Worm (Caenorhabditis elegans): ENCODE results near the gene inos-1.

DNA sequence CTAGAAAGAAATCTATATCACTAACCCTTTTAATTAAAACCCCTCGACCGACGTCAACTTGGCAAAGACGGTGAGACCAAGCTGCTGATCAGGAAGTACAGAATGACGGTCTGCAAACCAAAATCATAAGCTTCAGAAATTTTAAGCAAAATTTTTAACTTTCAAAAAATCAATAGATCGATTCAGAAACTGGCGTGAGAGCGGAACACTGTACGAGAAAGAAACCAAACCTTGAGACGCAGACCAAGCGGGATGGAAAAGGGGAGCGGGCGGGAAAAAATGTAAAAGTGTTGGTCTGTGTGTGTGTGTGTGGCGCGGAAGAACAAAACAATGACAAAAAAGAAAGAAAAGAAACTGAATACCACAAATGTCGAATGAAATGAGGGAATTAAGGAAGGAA lies 48.4 kb upstream of the inos-1 start, which contains the start of the genes F44E5.17 and gpb-1:
- no peak for TF ChIP-seq daf-12 (tag; optimal IDR thresholded peaks at IDR 0.05)
- no peak for TF ChIP-seq nhr-237 (tag; optimal IDR thresholded peaks at IDR 0.05)
- no peak for TF ChIP-seq ceh-16 (tag; optimal IDR thresholded peaks at IDR 0.05)
- no peak for TF ChIP-seq pha-4 (tag; optimal IDR thresholded peaks at IDR 0.05)
- no peak for TF ChIP-seq egl-27 (tag; optimal IDR thresholded peaks at IDR 0.05)
- no peak for TF ChIP-seq nhr-11 (tag; optimal IDR thresholded peaks at IDR 0.05)
- TF ChIP-seq lin-39 (tag; optimal IDR thresholded peaks at IDR 0.05): no peak
- TF ChIP-seq lsy-12 (tag; optimal IDR thresholded peaks at IDR 0.05): no peak
- TF ChIP-seq zag-1 (tag; optimal IDR thresholded peaks at IDR 0.05): no peak
- TF ChIP-seq ztf-11 (tag; optimal IDR thresholded peaks at IDR 0.05): no peak
- TF ChIP-seq nhr-23 (tag; optimal IDR thresholded peaks at IDR 0.05): no peak
- no peak for TF ChIP-seq pqm-1 (tag; optimal IDR thresholded peaks at IDR 0.05)
- TF ChIP-seq nhr-28 (tag; optimal IDR thresholded peaks at IDR 0.05): no peak

Data from whole organism, L3 larva.